Worm (Caenorhabditis elegans) whole organism, young adult: ENCODE measurements around the gene dpf-4.

Experiments
- B0019.2 ChIP-seq: fragments of 200-800 bp; sonication (Bioruptor generic); conservative IDR thresholded peaks from 2 replicates; pipeline ENCODE4 v1.3.6; 2022; ENCODE audit warnings: missing genetic modification reagents, missing genetic modification characterization, missing compliant biosample characterization
- B0261.1 ChIP-seq: sonication (generic microtip); optimal IDR thresholded peaks from 2 replicates; lab custom pipeline; 2016; ENCODE audit warnings: mild to moderate bottlenecking, missing genetic modification characterization, moderate library complexity, missing compliant biosample characterization
- B0336.3 ChIP-seq: fragments of 200-800 bp; sonication (Bioruptor generic); IDR thresholded peaks from 2 replicates; pipeline ENCODE4 v1.3.6; 2022; ENCODE audit warnings: missing genetic modification characterization, missing compliant biosample characterization
- F23B12.7 ChIP-seq: sonication (generic microtip); optimal IDR thresholded peaks from 2 replicates; lab custom pipeline; 2017; ENCODE audit warnings: missing genetic modification characterization, mild to moderate bottlenecking, missing compliant biosample characterization, antibody characterized with exemption, moderate library complexity; ENCODE audit not compliant: insufficient read depth
- F37B4.10 ChIP-seq: fragments of 200-800 bp; sonication (Bioruptor generic); IDR thresholded peaks from 2 replicates; pipeline ENCODE4 v1.3.6; 2022; ENCODE audit warnings: missing genetic modification characterization, missing compliant biosample characterization
- F52B5.7 ChIP-seq: sonication (generic microtip); optimal IDR thresholded peaks from 2 replicates; lab custom pipeline; 2016; ENCODE audit warnings: mild to moderate bottlenecking, missing genetic modification characterization, missing compliant biosample characterization
- F55B11.4 ChIP-seq: sonication (generic microtip); optimal IDR thresholded peaks from 2 replicates; lab custom pipeline; 2016; ENCODE audit warnings: missing compliant biosample characterization, missing genetic modification characterization, borderline replicate concordance; ENCODE audit not compliant: insufficient read depth
- F57C9.4 ChIP-seq: sonication (generic microtip); optimal IDR thresholded peaks from 2 replicates; lab custom pipeline; 2017; ENCODE audit warnings: mild to moderate bottlenecking, missing genetic modification characterization, missing compliant biosample characterization
- Y56A3A.18 ChIP-seq: fragments of 200-800 bp; sonication (Bioruptor generic); IDR thresholded peaks from 2 replicates; pipeline ENCODE4 v1.3.6; 2022; ENCODE audit warnings: missing genetic modification reagents, missing genetic modification characterization, missing compliant biosample characterization
- akir-1 ChIP-seq: fragments of 200-800 bp; sonication (Bioruptor generic); optimal IDR thresholded peaks from 2 replicates; lab custom pipeline; 2018; ENCODE audit warnings: mild to moderate bottlenecking, missing genetic modification characterization, moderate library complexity, missing compliant biosample characterization
- aptf-3 ChIP-seq: fragments of 200-800 bp; sonication (Bioruptor generic); IDR thresholded peaks from 2 replicates; pipeline ENCODE4 v1.3.6; 2022; ENCODE audit warnings: missing genetic modification characterization, missing compliant biosample characterization
- athp-1 ChIP-seq: sonication (generic microtip); optimal IDR thresholded peaks from 2 replicates; lab custom pipeline; 2017; ENCODE audit warnings: mild to moderate bottlenecking, missing genetic modification characterization, missing compliant biosample characterization
- bed-1 ChIP-seq: fragments of 200-800 bp; sonication (Bioruptor generic); IDR thresholded peaks from 2 replicates; pipeline ENCODE4 v1.3.6; 2022; ENCODE audit warnings: missing genetic modification reagents, missing genetic modification characterization, missing compliant biosample characterization
- ceh-100 ChIP-seq: fragments of 200-800 bp; sonication (Bioruptor generic); IDR thresholded peaks from 2 replicates; pipeline ENCODE4 v1.3.6; 2022; ENCODE audit warnings: missing genetic modification reagents, missing genetic modification characterization, missing compliant biosample characterization
- ceh-27 ChIP-seq: fragments of 200-800 bp; sonication (Bioruptor generic); optimal IDR thresholded peaks from 2 replicates; lab custom pipeline; 2018; ENCODE audit warnings: mild to moderate bottlenecking, missing genetic modification characterization, moderate library complexity, missing compliant biosample characterization
- ceh-79 ChIP-seq: sonication (generic microtip); optimal IDR thresholded peaks from 2 replicates; lab custom pipeline; 2017; ENCODE audit warnings: mild to moderate bottlenecking, missing genetic modification characterization, missing compliant biosample characterization
- chd-7 ChIP-seq: sonication (generic microtip); optimal IDR thresholded peaks from 2 replicates; lab custom pipeline; 2016; ENCODE audit warnings: mild to moderate bottlenecking, missing genetic modification characterization, moderate library complexity, missing compliant biosample characterization
- dpff-1 ChIP-seq: sonication (generic microtip); optimal IDR thresholded peaks from 2 replicates; lab custom pipeline; 2017; ENCODE audit warnings: mild to moderate bottlenecking, missing genetic modification characterization, missing compliant biosample characterization
- egl-18 ChIP-seq: fragments of 200-800 bp; sonication (Bioruptor generic); IDR thresholded peaks from 2 replicates; pipeline ENCODE4 v1.3.6; 2022; ENCODE audit warnings: missing genetic modification reagents, missing genetic modification characterization, missing compliant biosample characterization
- egrh-3 ChIP-seq: fragments of 200-800 bp; sonication (Bioruptor generic); IDR thresholded peaks from 2 replicates; pipeline ENCODE4 v1.3.6; 2022; ENCODE audit warnings: missing genetic modification reagents, missing genetic modification characterization, missing compliant biosample characterization
- ekl-4 ChIP-seq: fragments of 200-800 bp; sonication (Bioruptor generic); IDR thresholded peaks from 2 replicates; pipeline ENCODE4 v1.3.6; 2022; ENCODE audit warnings: missing genetic modification reagents, missing genetic modification characterization, missing compliant biosample characterization
- ets-4 ChIP-seq: fragments of 200-800 bp; sonication (Bioruptor generic); optimal IDR thresholded peaks from 2 replicates; lab custom pipeline; 2018; ENCODE audit warnings: mild to moderate bottlenecking, missing genetic modification characterization, missing compliant biosample characterization
- fkh-3 ChIP-seq: sonication (generic microtip); optimal IDR thresholded peaks from 2 replicates; lab custom pipeline; 2016; ENCODE audit warnings: mild to moderate bottlenecking, missing genetic modification characterization, missing compliant biosample characterization
- him-1 ChIP-seq: sonication (generic microtip); optimal IDR thresholded peaks from 2 replicates; lab custom pipeline; 2016; ENCODE audit warnings: missing genotype, missing genetic modification reagents, missing genetic modification characterization, missing compliant biosample characterization
- hlh-26 ChIP-seq: fragments of 200-800 bp; sonication (Bioruptor generic); conservative IDR thresholded peaks from 2 replicates; pipeline ENCODE4 v1.3.6; 2022; ENCODE audit warnings: missing genetic modification reagents, missing genetic modification characterization, missing compliant biosample characterization
- hmg-20 ChIP-seq: fragments of 200-800 bp; sonication (Bioruptor generic); IDR thresholded peaks from 2 replicates; pipeline ENCODE4 v1.3.6; 2022; ENCODE audit warnings: missing genetic modification reagents, missing genetic modification characterization, missing compliant biosample characterization
- madf-3 ChIP-seq: fragments of 200-800 bp; sonication (Bioruptor generic); IDR thresholded peaks from 2 replicates; pipeline ENCODE4 v1.3.6; 2022; ENCODE audit warnings: missing genetic modification reagents, missing genetic modification characterization, missing compliant biosample characterization
- madf-8 ChIP-seq: fragments of 200-800 bp; sonication (Bioruptor generic); conservative IDR thresholded peaks from 2 replicates; pipeline ENCODE4 v1.3.6; 2022; ENCODE audit warnings: missing genetic modification reagents, missing genetic modification characterization, missing compliant biosample characterization
- mel-28 ChIP-seq: sonication (generic microtip); optimal IDR thresholded peaks from 2 replicates; lab custom pipeline; 2016; ENCODE audit warnings: borderline replicate concordance, mild to moderate bottlenecking, missing genetic modification characterization, missing compliant biosample characterization
- mxl-1 ChIP-seq: sonication (generic microtip); optimal IDR thresholded peaks from 2 replicates; lab custom pipeline; 2016; ENCODE audit warnings: missing genetic modification characterization, missing compliant biosample characterization
- nfya-1 ChIP-seq: sonication (generic microtip); optimal IDR thresholded peaks from 2 replicates; lab custom pipeline; 2017; ENCODE audit warnings: antibody characterized with exemption, missing compliant biosample characterization, missing genetic modification characterization, borderline replicate concordance; ENCODE audit not compliant: insufficient read depth
- nhr-120 ChIP-seq: fragments of 200-800 bp; sonication (Bioruptor generic); IDR thresholded peaks from 2 replicates; pipeline ENCODE4 v1.3.6; 2022; ENCODE audit warnings: missing genetic modification characterization, missing compliant biosample characterization
- nhr-179 ChIP-seq: sonication (generic microtip); optimal IDR thresholded peaks from 2 replicates; lab custom pipeline; 2016; ENCODE audit warnings: mild to moderate bottlenecking, missing genetic modification characterization, missing compliant biosample characterization
- nhr-27 ChIP-seq: fragments of 200-800 bp; sonication (Bioruptor generic); optimal IDR thresholded peaks from 2 replicates; lab custom pipeline; 2018; ENCODE audit warnings: mild to moderate bottlenecking, missing genetic modification characterization, moderate library complexity, missing compliant biosample characterization
- pbrm-1 ChIP-seq: fragments of 200-800 bp; sonication (Bioruptor generic); IDR thresholded peaks from 2 replicates; pipeline ENCODE4 v1.3.6; 2022; ENCODE audit warnings: missing genetic modification reagents, missing genetic modification characterization, missing compliant biosample characterization
- sdz-38 ChIP-seq: sonication (generic microtip); optimal IDR thresholded peaks from 2 replicates; lab custom pipeline; 2016; ENCODE audit warnings: missing genotype, missing genetic modification characterization, missing compliant biosample characterization
- sea-2 ChIP-seq: fragments of 200-800 bp; sonication (Bioruptor generic); IDR thresholded peaks from 2 replicates; pipeline ENCODE4 v1.3.6; 2022; ENCODE audit warnings: missing genetic modification characterization, missing compliant biosample characterization
- snpc-1.1 ChIP-seq: sonication (generic microtip); optimal IDR thresholded peaks from 2 replicates; lab custom pipeline; 2017; ENCODE audit warnings: missing genetic modification characterization, mild to moderate bottlenecking, missing compliant biosample characterization, antibody characterized with exemption, moderate library complexity, missing genotype, missing genetic modification reagents; ENCODE audit not compliant: insufficient read depth
- snpc-3.4 ChIP-seq: sonication (generic microtip); optimal IDR thresholded peaks from 2 replicates; lab custom pipeline; 2017; ENCODE audit warnings: missing genetic modification characterization, mild to moderate bottlenecking, missing compliant biosample characterization, antibody characterized with exemption, moderate library complexity, missing genotype, missing genetic modification reagents
- tbp1 ChIP-seq: fragments of 200-800 bp; sonication (Bioruptor generic); optimal IDR thresholded peaks from 2 replicates; lab custom pipeline; 2018; ENCODE audit warnings: mild to moderate bottlenecking, missing genetic modification characterization, missing compliant biosample characterization
- tbx-9 ChIP-seq: sonication (generic microtip); optimal IDR thresholded peaks from 2 replicates; lab custom pipeline; 2016; ENCODE audit warnings: borderline replicate concordance, missing genetic modification characterization, inconsistent platforms, missing compliant biosample characterization
- unc-62 ChIP-seq: fragments of 150-350 bp; optimal IDR thresholded peaks from 2 replicates; lab custom pipeline; 2014; ENCODE audit warnings: missing biosample characterization, missing genetic modification reagents, missing genetic modification characterization
- xnd-1 ChIP-seq: sonication (generic microtip); optimal IDR thresholded peaks from 2 replicates; lab custom pipeline; 2016; ENCODE audit warnings: missing genotype, missing genetic modification reagents, missing genetic modification characterization, missing compliant biosample characterization
- ztf-25 ChIP-seq: fragments of 200-800 bp; sonication (Bioruptor generic); IDR thresholded peaks from 2 replicates; pipeline ENCODE4 v1.3.6; 2022; ENCODE audit warnings: missing genetic modification reagents, missing genetic modification characterization, missing compliant biosample characterization
- ztf-28 ChIP-seq: fragments of 200-800 bp; sonication (Bioruptor generic); IDR thresholded peaks from 2 replicates; pipeline ENCODE4 v1.3.6; 2022; ENCODE audit warnings: missing genetic modification reagents, missing genetic modification characterization, missing compliant biosample characterization
- ztf-3 ChIP-seq: fragments of 200-800 bp; sonication (Bioruptor generic); optimal IDR thresholded peaks from 2 replicates; lab custom pipeline; 2018; ENCODE audit warnings: mild to moderate bottlenecking, missing genetic modification characterization, missing compliant biosample characterization
- ztf-6 ChIP-seq: fragments of 200-800 bp; sonication (Bioruptor generic); IDR thresholded peaks from 2 replicates; pipeline ENCODE4 v1.3.6; 2022; ENCODE audit warnings: missing genetic modification reagents, missing genetic modification characterization, missing compliant biosample characterization

dpf-4 gene

DNA sequence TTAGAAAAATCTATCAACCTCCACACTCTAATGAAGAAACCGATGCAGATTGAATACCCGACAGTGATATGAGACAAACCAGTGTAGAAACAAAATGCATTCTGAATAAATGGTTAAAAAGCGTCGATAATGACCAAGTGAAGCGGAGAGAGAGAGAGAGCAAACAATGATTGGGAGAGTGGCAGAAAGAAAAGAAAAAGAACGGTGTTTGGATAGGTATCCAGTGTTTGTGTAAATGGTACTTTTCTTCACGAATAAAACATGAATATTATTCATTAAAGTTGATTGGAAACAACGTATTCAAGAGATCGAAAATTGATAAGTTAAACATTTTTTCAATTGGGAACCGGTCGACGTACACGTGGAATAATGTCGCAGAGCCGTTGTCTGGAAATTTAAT, 10.3 kb downstream of the dpf-4 start, which contains the start of gene F01F1.15:
Gene F01F1.15, minus strand, starts transcription at position 101 of the 400 bp plus-strand sequence.
- TF ChIP-seq F37B4.10 (GFP tag; lab: Robert Waterston, UW) = no peak

DNA sequence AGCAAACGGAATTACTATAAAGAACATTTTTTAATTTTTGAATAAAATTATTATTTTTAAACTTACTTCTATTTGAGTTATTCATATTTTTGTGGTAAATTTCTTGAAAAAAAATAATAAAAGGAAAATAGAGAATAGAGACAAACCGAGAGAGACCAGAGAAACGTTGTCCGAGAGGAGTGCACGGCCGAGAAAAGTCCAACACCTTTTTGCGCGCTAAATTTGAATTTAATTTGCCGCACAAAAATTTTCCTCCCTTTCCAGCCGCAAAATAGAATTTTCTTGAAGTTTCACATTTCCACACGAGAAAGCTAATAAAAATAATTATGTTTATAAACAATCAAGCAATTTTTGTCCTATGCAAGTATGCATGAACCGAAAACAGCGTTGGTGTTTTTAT, 12.7 kb downstream of the dpf-4 start, which contains the start of the genes F01F1.11 and F01F1.3:
Gene F01F1.11, minus strand, starts transcription at position 118 of the 400 bp plus-strand sequence.
Gene F01F1.3, plus strand, starts transcription at position 179 of the 400 bp plus-strand sequence.
- TF ChIP-seq nhr-179 (no peak), ceh-79 (tag; lab: Kevin White, UChicago) (no peak), ztf-28 (GFP tag; lab: Robert Waterston, UW) (peak; percentile 72; the same call in 1 of the 2 replicates), ztf-3 (GFP tag; lab: Kevin White, UChicago) (no peak), F55B11.4 (tag; lab: Kevin White, UChicago) (no peak), ztf-25 (no peak), madf-3 (GFP tag; lab: Robert Waterston, UW) (no peak), ets-4 (GFP tag; lab: Kevin White, UChicago) (no peak), ceh-100 (GFP tag; lab: Robert Waterston, UW) (peak; percentile 36; the same call in 1 of the 2 replicates), unc-62 (GFP tag; lab: Kevin White, UChicago) (no peak), egl-18 (GFP tag; lab: Robert Waterston, UW) (no peak), tbp1 (GFP tag; lab: Kevin White, UChicago) (peak; percentile 8), ekl-4 (peak; percentile 45; the same call in 1 of the 2 replicates), F57C9.4 (no peak), F37B4.10 (GFP tag; lab: Robert Waterston, UW) (no peak), sea-2 (no peak), mxl-1 (tag; lab: Kevin White, UChicago) (no peak), ztf-6 (no peak), aptf-3 (GFP tag; lab: Robert Waterston, UW) (no peak), snpc-3.4 (no peak), F52B5.7 (tag; lab: Kevin White, UChicago) (no peak), nhr-120 (GFP tag; lab: Robert Waterston, UW) (no peak), xnd-1 (tag; lab: Kevin White, UChicago) (no peak), fkh-3 (tag; lab: Kevin White, UChicago) (no peak), athp-1 (peak; percentile 6), madf-8 (GFP tag; lab: Robert Waterston, UW) (0 out of 2 replicates have a peak, but pooled peaks have one; percentile 25), tbx-9 (no peak), mel-28 (tag; lab: Kevin White, UChicago) (no peak), F23B12.7 (tag; lab: Kevin White, UChicago) (no peak), egrh-3 (GFP tag; lab: Robert Waterston, UW) (no peak), B0336.3 (GFP tag; lab: Robert Waterston, UW) (0 out of 2 replicates have a peak, but pooled peaks have one; percentile 15), dpff-1 (tag; lab: Kevin White, UChicago) (no peak), hmg-20 (GFP tag; lab: Robert Waterston, UW) (no peak), B0261.1 (no peak), B0019.2 (0 out of 2 replicates have a peak, but pooled peaks have one; percentile 15), chd-7 (no peak), pbrm-1 (GFP tag; lab: Robert Waterston, UW) (peak; percentile 57; the same call in 1 of the 2 replicates), nhr-27 (tag; lab: Kevin White, UChicago) (no peak), him-1 (peak; percentile 31), Y56A3A.18 (no peak), akir-1 (GFP tag; lab: Kevin White, UChicago) (no peak), bed-1 (GFP tag; lab: Robert Waterston, UW) (no peak), hlh-26 (GFP tag; lab: Robert Waterston, UW) (no peak), nfya-1 (no peak), snpc-1.1 (no peak), sdz-38 (no peak), ceh-27 (GFP tag; lab: Kevin White, UChicago) (peak; percentile 72)
